Worm (Caenorhabditis elegans) whole organism, mixed stage, embryonic: Measurements from ENCODE around the gene mlt-10.
A peak's percentile ranks its signal among the peaks of the same experiment; 100 is the strongest.

Experiments
- M03D4.4 ChIP-seq: sonication (generic microtip); optimal IDR thresholded peaks from 2 replicates; lab custom pipeline; 2017; ENCODE audit warnings: mild to moderate bottlenecking, missing genetic modification characterization, missing compliant biosample characterization
- bed-3 ChIP-seq: fragments of 200-800 bp; sonication (Bioruptor generic); optimal IDR thresholded peaks from 3 replicates; lab custom pipeline; 2018; ENCODE audit warnings: mild to moderate bottlenecking, missing genetic modification characterization, moderate library complexity, missing compliant biosample characterization
- blmp-1 ChIP-seq: fragments of 150-350 bp; optimal IDR thresholded peaks from 2 replicates; lab custom pipeline; 2014; ENCODE audit warnings: missing biosample characterization, missing genetic modification characterization
- ceh-39 ChIP-seq: fragments of 150-350 bp; optimal IDR thresholded peaks from 2 replicates; lab custom pipeline; 2014; ENCODE audit warnings: missing biosample characterization, missing genetic modification characterization
- ceh-43 ChIP-seq: fragments of 200-800 bp; sonication (Bioruptor generic); optimal IDR thresholded peaks from 2 replicates; lab custom pipeline; 2018; ENCODE audit warnings: mild to moderate bottlenecking, missing genetic modification characterization, moderate library complexity, missing compliant biosample characterization
- ces-1 ChIP-seq: fragments of 150-350 bp; optimal IDR thresholded peaks from 2 replicates; lab custom pipeline; 2014; ENCODE audit warnings: missing biosample characterization, missing genetic modification reagents, missing genetic modification characterization
- cnd-1 ChIP-seq: fragments of 200-800 bp; sonication (Bioruptor generic); optimal IDR thresholded peaks from 2 replicates; lab custom pipeline; 2018; ENCODE audit warnings: mild to moderate bottlenecking, missing genetic modification characterization, missing compliant biosample characterization
- drap-1 ChIP-seq: fragments of 200-800 bp; sonication (Bioruptor generic); optimal IDR thresholded peaks from 3 replicates; lab custom pipeline; 2018; ENCODE audit warnings: mild to moderate bottlenecking, missing genetic modification characterization, missing compliant biosample characterization
- elt-1 ChIP-seq: sonication (generic microtip); optimal IDR thresholded peaks from 2 replicates; lab custom pipeline; 2017; ENCODE audit warnings: missing genetic modification characterization, mild to moderate bottlenecking, missing compliant biosample characterization, antibody characterized with exemption, moderate library complexity, borderline replicate concordance; ENCODE audit not compliant: insufficient read depth
- elt-3 ChIP-seq: fragments of 150-350 bp; optimal IDR thresholded peaks from 2 replicates; lab custom pipeline; 2014; ENCODE audit warnings: missing biosample characterization, missing genetic modification characterization
- flh-1 ChIP-seq: fragments of 200-800 bp; sonication (Bioruptor generic); optimal IDR thresholded peaks from 2 replicates; lab custom pipeline; 2018; ENCODE audit warnings: mild to moderate bottlenecking, missing genetic modification characterization, moderate library complexity, missing compliant biosample characterization
- hlh-1 ChIP-seq: fragments of 150-350 bp; optimal IDR thresholded peaks from 2 replicates; lab custom pipeline; 2014; ENCODE audit warnings: missing biosample characterization, missing genetic modification reagents, missing genetic modification characterization
- lin-13 ChIP-seq: fragments of 150-350 bp; optimal IDR thresholded peaks from 2 replicates; lab custom pipeline; 2014; ENCODE audit warnings: missing biosample characterization, missing genetic modification characterization
- lin-32 ChIP-seq: fragments of 200-800 bp; sonication (Bioruptor generic); optimal IDR thresholded peaks from 2 replicates; lab custom pipeline; 2018; ENCODE audit warnings: mild to moderate bottlenecking, missing genetic modification characterization, missing compliant biosample characterization
- mab-5 ChIP-seq: fragments of 150-350 bp; optimal IDR thresholded peaks from 2 replicates; lab custom pipeline; 2014; ENCODE audit warnings: missing biosample characterization, missing genetic modification characterization
- mep-1 ChIP-seq: fragments of 150-350 bp; optimal IDR thresholded peaks from 2 replicates; lab custom pipeline; 2017; ENCODE audit warnings: missing biosample characterization, missing genetic modification reagents, missing genetic modification characterization, inconsistent platforms
- mls-2 ChIP-seq: sonication (generic microtip); optimal IDR thresholded peaks from 2 replicates; lab custom pipeline; 2016; ENCODE audit warnings: mild to moderate bottlenecking, missing genetic modification characterization, moderate library complexity, missing compliant biosample characterization
- nhr-12 ChIP-seq: fragments of 150-350 bp; optimal IDR thresholded peaks from 2 replicates; lab custom pipeline; 2014; ENCODE audit warnings: missing biosample characterization, missing genetic modification characterization
- nhr-2 ChIP-seq: fragments of 150-350 bp; optimal IDR thresholded peaks from 2 replicates; lab custom pipeline; 2014; ENCODE audit warnings: missing biosample characterization, missing genetic modification characterization
- nhr-237 ChIP-seq: fragments of 150-350 bp; optimal IDR thresholded peaks from 2 replicates; lab custom pipeline; 2014; ENCODE audit warnings: missing biosample characterization, missing genetic modification characterization
- nhr-76 ChIP-seq: sonication (generic microtip); optimal IDR thresholded peaks from 2 replicates; lab custom pipeline; 2017; ENCODE audit warnings: missing biosample characterization, missing genetic modification characterization
- pha-4 ChIP-seq: fragments of 150-350 bp; optimal IDR thresholded peaks from 2 replicates; lab custom pipeline; 2018; ENCODE audit warnings: missing biosample characterization, missing genetic modification reagents, missing genetic modification characterization
- sem-2 ChIP-seq: fragments of 200-800 bp; sonication (Bioruptor generic); optimal IDR thresholded peaks from 2 replicates; lab custom pipeline; 2018; ENCODE audit warnings: mild to moderate bottlenecking, missing genetic modification characterization, missing compliant biosample characterization
- snpc-4 ChIP-seq: fragments of 150-350 bp; optimal IDR thresholded peaks from 2 replicates; lab custom pipeline; 2014; ENCODE audit warnings: missing biosample characterization, missing genetic modification characterization
- tbx-8 ChIP-seq: fragments of 200-800 bp; sonication (Bioruptor generic); optimal IDR thresholded peaks from 2 replicates; lab custom pipeline; 2018; ENCODE audit warnings: mild to moderate bottlenecking, missing genetic modification characterization, moderate library complexity, missing compliant biosample characterization
- unc-120 ChIP-seq: sonication (generic microtip); optimal IDR thresholded peaks from 2 replicates; lab custom pipeline; 2017; ENCODE audit warnings: missing genetic modification characterization, missing compliant biosample characterization; ENCODE audit not compliant: poor library complexity, severe bottlenecking
- unc-39 ChIP-seq: fragments of 150-350 bp; optimal IDR thresholded peaks from 2 replicates; lab custom pipeline; 2014; ENCODE audit warnings: missing biosample characterization, missing genetic modification characterization
- unc-62 ChIP-seq: fragments of 150-350 bp; optimal IDR thresholded peaks from 2 replicates; lab custom pipeline; 2014; ENCODE audit warnings: missing biosample characterization, missing genetic modification reagents, missing genetic modification characterization
- zip-8 ChIP-seq: fragments of 150-350 bp; optimal IDR thresholded peaks from 2 replicates; lab custom pipeline; 2014; ENCODE audit warnings: missing biosample characterization, missing genetic modification characterization

mlt-10 gene

DNA sequence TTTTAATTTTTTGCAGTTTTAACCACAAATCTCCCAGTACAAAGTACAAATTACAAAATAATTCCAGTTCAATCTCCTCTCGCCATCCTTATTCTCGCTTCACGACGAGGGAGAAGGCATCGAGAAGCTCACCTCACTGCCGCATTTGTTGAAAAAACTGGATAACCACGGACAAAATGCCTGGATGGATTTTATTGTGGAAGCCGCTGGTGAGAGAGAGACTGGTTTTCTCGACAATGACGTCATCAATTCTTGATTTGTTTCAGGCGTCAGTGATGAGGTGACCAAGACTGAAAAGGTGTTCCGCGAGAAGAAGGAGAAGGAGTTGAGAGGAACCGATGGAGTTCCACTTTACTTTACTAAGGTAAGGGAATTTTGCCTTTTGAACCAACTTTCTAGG is 3.0 kb downstream of the mlt-10 start:
- TF ChIP-seq ces-1 (GFP tag; lab: Kevin White, UChicago) (no peak), pha-4 (no peak), zip-8 (tag; lab: Kevin White, UChicago) (no peak), lin-13 (no peak), unc-62 (GFP tag; lab: Kevin White, UChicago) (no peak), lin-32 (GFP tag; lab: Kevin White, UChicago) (no peak), tbx-8 (GFP tag; lab: Kevin White, UChicago) (no peak), M03D4.4 (tag; lab: Kevin White, UChicago) (no peak), snpc-4 (tag; lab: Kevin White, UChicago) (no peak), nhr-237 (tag; lab: Kevin White, UChicago) (no peak), hlh-1 (tag; lab: Kevin White, UChicago) (no peak), drap-1 (GFP tag; lab: Kevin White, UChicago) (no peak), blmp-1 (tag; lab: Kevin White, UChicago) (no peak), ceh-43 (GFP tag; lab: Kevin White, UChicago) (no peak), sem-2 (no peak), nhr-76 (tag; lab: Kevin White, UChicago) (no peak), nhr-2 (tag; lab: Kevin White, UChicago) (no peak)

DNA sequence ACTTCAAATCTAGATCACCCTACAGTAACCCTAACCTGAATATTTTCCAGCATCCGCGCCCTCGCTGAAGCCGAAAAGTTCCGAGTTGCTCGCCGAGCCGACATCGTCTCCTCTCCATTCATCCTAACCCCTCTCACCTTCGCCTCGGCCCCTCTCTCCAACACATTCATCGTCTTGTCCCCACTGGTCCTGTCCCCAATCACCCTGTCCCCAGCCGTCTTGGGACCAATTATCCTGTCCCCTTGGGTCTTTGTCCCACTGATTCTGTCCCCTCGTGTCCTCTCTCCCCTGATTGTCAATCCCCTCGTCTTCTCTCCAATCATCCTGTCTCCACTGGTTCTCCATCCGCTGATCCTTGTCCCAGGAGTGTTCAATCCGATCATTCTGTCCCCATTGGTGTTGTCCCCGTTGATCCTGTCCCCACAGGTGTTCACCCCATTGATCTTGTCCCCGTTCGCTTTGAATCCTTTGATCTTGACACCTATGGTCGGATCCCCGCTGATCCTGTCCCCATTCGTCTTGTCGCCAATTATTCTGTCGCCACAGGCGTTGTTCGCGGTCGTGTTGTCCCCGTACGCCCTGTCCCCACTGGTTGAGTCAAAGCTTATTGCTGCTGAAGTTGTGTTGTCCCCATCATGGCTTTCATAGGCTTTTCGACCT is 4.9 kb downstream of the mlt-10 start, which contains the start of gene lips-7:
Gene lips-7, plus strand, starts transcription at position 610 of the 660 bp plus-strand sequence.
- TF ChIP-seq zip-8 (tag; lab: Kevin White, UChicago): no peak
- TF ChIP-seq lin-32 (GFP tag; lab: Kevin White, UChicago): no peak
- no peak for TF ChIP-seq lin-13
- no peak for TF ChIP-seq blmp-1 (tag; lab: Kevin White, UChicago)

DNA sequence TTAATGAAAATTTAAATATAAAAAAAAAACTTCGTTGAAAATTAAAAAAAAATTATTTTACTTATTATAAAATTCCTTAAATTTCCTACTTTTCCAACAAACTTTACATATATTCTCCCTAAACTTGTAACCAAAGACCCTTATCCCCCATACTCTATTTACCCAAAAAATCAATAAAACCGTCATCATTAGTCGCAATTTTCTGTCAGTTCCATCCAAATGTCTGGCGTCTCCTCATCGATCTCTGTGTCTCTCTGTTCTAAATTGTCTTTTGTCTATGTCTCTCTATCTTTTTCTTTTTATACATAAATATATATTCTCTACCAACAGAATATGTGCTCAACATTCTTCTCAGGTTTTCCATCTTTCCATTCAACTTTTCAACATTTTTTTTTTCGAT is 8.9 kb downstream of the mlt-10 start:
- TF ChIP-seq unc-62 (GFP tag; lab: Kevin White, UChicago) (peak; percentile 5), unc-39 (tag; lab: Kevin White, UChicago) (no peak)

DNA sequence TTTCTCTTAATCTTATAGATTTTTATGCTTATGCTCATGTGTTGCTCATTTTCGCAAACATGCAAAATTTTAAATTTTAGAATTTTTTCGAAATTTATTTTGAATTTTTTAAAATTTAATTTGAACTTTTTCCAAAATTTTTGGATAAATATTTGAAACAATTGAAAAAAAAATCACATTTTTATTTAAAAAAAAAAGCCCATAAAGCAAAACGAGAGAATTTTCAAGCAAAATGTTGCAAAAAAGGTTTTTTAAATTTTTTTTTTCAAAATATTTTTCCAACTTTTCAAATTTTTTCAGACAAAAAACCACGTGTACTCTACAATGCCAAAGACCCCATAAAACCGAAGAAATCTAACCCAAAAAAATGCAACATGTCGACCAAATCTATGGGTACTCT is 9.7 kb downstream of the mlt-10 start, which contains the start of the genes C09E8.1 and C09E8.6:
Gene C09E8.1, plus strand, starts transcription at position 301 of the 400 bp plus-strand sequence.
Gene C09E8.6, plus strand, starts transcription at position 313 of the 400 bp plus-strand sequence.
- TF ChIP-seq lin-32 (GFP tag; lab: Kevin White, UChicago) (no peak), nhr-237 (tag; lab: Kevin White, UChicago) (no peak), ceh-43 (GFP tag; lab: Kevin White, UChicago) (no peak), nhr-2 (tag; lab: Kevin White, UChicago) (no peak), drap-1 (GFP tag; lab: Kevin White, UChicago) (no peak)

DNA sequence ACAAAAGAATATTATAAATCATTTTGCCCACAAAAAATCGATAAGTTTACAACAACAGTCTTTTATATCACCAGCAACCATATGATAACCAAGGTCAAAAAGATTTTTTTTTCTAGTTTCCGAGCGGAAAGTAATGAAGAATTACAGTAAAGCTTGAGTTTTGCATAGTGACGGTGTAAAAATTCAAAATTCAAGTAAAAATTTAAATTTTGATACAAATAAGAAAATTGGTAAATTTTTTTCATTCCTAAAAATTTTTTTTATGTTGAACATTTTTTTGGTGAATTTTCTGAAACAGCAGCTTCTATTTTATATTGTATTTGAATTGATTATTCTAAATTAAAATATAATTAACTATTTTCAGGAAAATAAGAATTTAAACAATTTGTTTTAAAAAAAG is 22.3 kb downstream of the mlt-10 start, which contains the start of gene W08F4.5:
Gene W08F4.5, minus strand, starts transcription at position 101 of the 400 bp plus-strand sequence.
- TF ChIP-seq M03D4.4 (tag; lab: Kevin White, UChicago) (no peak), ceh-43 (GFP tag; lab: Kevin White, UChicago) (no peak), sem-2 (no peak), mab-5 (tag; lab: Kevin White, UChicago) (no peak), snpc-4 (tag; lab: Kevin White, UChicago) (no peak), mls-2 (no peak), ceh-39 (tag; lab: Kevin White, UChicago) (no peak), elt-3 (tag; lab: Kevin White, UChicago) (no peak), nhr-76 (tag; lab: Kevin White, UChicago) (no peak), unc-39 (tag; lab: Kevin White, UChicago) (no peak), blmp-1 (tag; lab: Kevin White, UChicago) (no peak), bed-3 (GFP tag; lab: Kevin White, UChicago) (no peak), drap-1 (GFP tag; lab: Kevin White, UChicago) (no peak), unc-120 (tag; lab: Kevin White, UChicago) (no peak), nhr-12 (tag; lab: Kevin White, UChicago) (no peak), mep-1 (no peak), flh-1 (GFP tag; lab: Kevin White, UChicago) (no peak), elt-1 (tag; lab: Kevin White, UChicago) (no peak), cnd-1 (tag; lab: Kevin White, UChicago) (no peak)
- TF ChIP-seq, all 35 proteins: peak for 0
